Worm (Caenorhabditis elegans): ENCODE measurements around the gene lin-15A.

The lin-15A gene

DNA sequence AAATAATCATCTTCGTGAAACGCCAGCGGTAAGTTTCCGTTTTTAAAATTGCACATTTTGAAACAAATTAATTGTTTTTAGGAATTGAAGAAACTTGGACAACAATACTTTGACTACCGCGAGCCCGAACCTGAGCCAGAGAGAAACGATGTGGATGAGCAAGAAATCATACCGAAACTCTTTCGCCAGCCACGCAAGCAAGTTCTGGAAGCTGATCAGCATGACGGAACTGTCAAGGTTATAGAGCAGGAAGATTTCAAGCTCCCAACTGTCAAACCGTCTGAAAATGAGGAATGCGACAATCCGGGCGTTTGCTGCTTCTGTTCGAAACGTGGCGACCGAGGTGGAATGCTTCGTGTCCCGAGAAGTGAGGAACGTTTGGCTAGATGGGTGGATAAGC lies 1.4 kb upstream of the lin-15A start:
- no peak for TF ChIP-seq ceh-16 (tag; optimal IDR thresholded peaks at IDR 0.05)
- TF ChIP-seq nhr-6 (tag; optimal IDR thresholded peaks at IDR 0.05) = no peak
- no peak for TF ChIP-seq mbf-1 (tag; optimal IDR thresholded peaks at IDR 0.05)
- TF ChIP-seq elt-3 (tag; optimal IDR thresholded peaks at IDR 0.05) = no peak
- TF ChIP-seq nhr-10 (tag; optimal IDR thresholded peaks at IDR 0.05) = no peak
- TF ChIP-seq ztf-11 (tag; optimal IDR thresholded peaks at IDR 0.05) = no peak
- no peak for TF ChIP-seq mdl-1 (tag; optimal IDR thresholded peaks at IDR 0.05)
- no peak for TF ChIP-seq nhr-12 (tag; optimal IDR thresholded peaks at IDR 0.05)

DNA sequence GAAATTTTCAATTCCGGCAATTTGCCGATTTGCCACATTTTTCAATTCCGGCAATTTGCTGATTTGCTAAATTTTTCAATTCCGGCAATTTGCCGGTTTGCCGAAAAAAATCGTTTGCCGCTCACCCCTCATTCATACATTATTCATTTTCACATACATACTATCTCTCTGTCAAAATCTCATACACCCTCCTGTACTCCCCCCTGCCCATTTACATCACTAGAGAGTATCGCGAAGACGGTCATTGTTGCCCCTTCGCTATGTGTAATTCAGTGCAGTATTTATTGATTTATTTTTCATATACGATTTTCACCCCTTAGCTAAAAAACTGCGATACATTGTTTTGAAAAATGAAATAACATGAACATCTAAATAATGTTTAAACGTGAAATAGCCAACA lies 4.7 kb downstream of the lin-15A start:
- TF ChIP-seq ztf-4 (tag; optimal IDR thresholded peaks at IDR 0.05) (no peak), R02D3.7 (tag; optimal IDR thresholded peaks at IDR 0.05) (no peak), mab-5 (tag; optimal IDR thresholded peaks at IDR 0.05) (peak; percentile 30), blmp-1 (tag; optimal IDR thresholded peaks at IDR 0.05; ENCODE audit: insufficient read depth) (no peak), nhr-23 (tag; optimal IDR thresholded peaks at IDR 0.05) (no peak), nhr-129 (tag; optimal IDR thresholded peaks at IDR 0.05) (peak; percentile 85), elt-1 (tag; optimal IDR thresholded peaks at IDR 0.05) (no peak), crh-2 (tag; optimal IDR thresholded peaks at IDR 0.05) (peak; percentile 89), aly-2 (tag; optimal IDR thresholded peaks at IDR 0.05) (no peak), Y55F3AM.14 (GFP tag; optimal IDR thresholded peaks at IDR 0.05) (no peak), fos-1 (tag; optimal IDR thresholded peaks at IDR 0.05) (peak; percentile 55), ceh-16 (tag; optimal IDR thresholded peaks at IDR 0.05) (peak; percentile 46), nhr-12 (tag; optimal IDR thresholded peaks at IDR 0.05) (no peak), nhr-77 (tag; optimal IDR thresholded peaks at IDR 0.05) (peak; percentile 55), skn-1 (tag; optimal IDR thresholded peaks at IDR 0.05) (no peak), nhr-21 (tag; optimal IDR thresholded peaks at IDR 0.05) (peak; percentile 86), nhr-237 (tag; optimal IDR thresholded peaks at IDR 0.05) (peak; percentile 40), ztf-1 (GFP tag; conservative IDR thresholded peaks at IDR 0.05) (no peak), ama-1 (optimal IDR thresholded peaks at IDR 0.05) (no peak), gmeb-1 (tag; optimal IDR thresholded peaks at IDR 0.05) (peak; percentile 80), sma-9 (GFP tag; optimal IDR thresholded peaks at IDR 0.05) (peak; percentile 83), sma-9 (tag; optimal IDR thresholded peaks at IDR 0.05) (no peak), mdl-1 (tag; optimal IDR thresholded peaks at IDR 0.05) (peak in 1 of 2 experiments; percentile 7), nhr-25 (tag; optimal IDR thresholded peaks at IDR 0.05) (no peak), ZK546.5 (tag; optimal IDR thresholded peaks at IDR 0.05) (no peak), elt-3 (tag; optimal IDR thresholded peaks at IDR 0.05) (no peak), sem-4 (tag; optimal IDR thresholded peaks at IDR 0.05) (peak; percentile 57), C34F6.9 (tag; optimal IDR thresholded peaks at IDR 0.05) (peak; percentile 32), snpc-4 (tag; optimal IDR thresholded peaks at IDR 0.05) (peak; percentile 68), unc-55 (GFP tag; optimal IDR thresholded peaks at IDR 0.05) (peak; percentile 54), nhr-6 (tag; optimal IDR thresholded peaks at IDR 0.05) (peak; percentile 18), lin-39 (tag; optimal IDR thresholded peaks at IDR 0.05) (no peak), ceh-82 (tag; optimal IDR thresholded peaks at IDR 0.05) (no peak), sma-3 (GFP tag; optimal IDR thresholded peaks at IDR 0.05) (peak; percentile 86), lin-11 (tag; optimal IDR thresholded peaks at IDR 0.05) (peak; percentile 9), unc-62 (GFP tag; optimal IDR thresholded peaks at IDR 0.05) (no peak), nhr-11 (tag; optimal IDR thresholded peaks at IDR 0.05) (no peak), lsy-2 (tag; optimal IDR thresholded peaks at IDR 0.05) (peak; percentile 44 to 71), lin-13 (GFP tag; optimal IDR thresholded peaks at IDR 0.05) (peak; percentile 78), egl-27 (tag; optimal IDR thresholded peaks at IDR 0.05) (peak; percentile 34)

ce11 chrX:15740526-15740925 lies 8.8 kb downstream of the lin-15A start, which contains the start of gene srg-64:
TSS of gene srg-64 (minus strand) at chrX:15740626.
- TF ChIP-seq ceh-16 (tag; optimal IDR thresholded peaks at IDR 0.05) (no peak), nhr-6 (tag; optimal IDR thresholded peaks at IDR 0.05) (no peak)

Measured in whole organism, L2 larva.